Worm (Caenorhabditis elegans) whole organism, L4 larva: ENCODE measurements around the gene C15H7.3.
A peak's percentile ranks its signal among the peaks of the same experiment; 100 is the strongest.

Source experiments
- D1046.2 ChIP-seq: fragments of 200-800 bp; sonication (Bioruptor generic); IDR thresholded peaks from 2 replicates; pipeline ENCODE4 v1.3.6; 2022; ENCODE audit warnings: missing genetic modification characterization, missing compliant biosample characterization
- F26F4.8 ChIP-seq: fragments of 200-800 bp; sonication (Bioruptor generic); conservative IDR thresholded peaks from 2 replicates; pipeline ENCODE4 v1.3.6; 2022; ENCODE audit warnings: missing genetic modification characterization, missing compliant biosample characterization
- Y105C5A.15 ChIP-seq: fragments of 200-800 bp; sonication (Bioruptor generic); IDR thresholded peaks from 2 replicates; pipeline ENCODE4 v1.3.6; 2022; ENCODE audit warnings: missing genetic modification characterization, missing compliant biosample characterization
- Y5F2A.4 ChIP-seq: fragments of 200-800 bp; sonication (Bioruptor generic); optimal IDR thresholded peaks from 2 replicates; lab custom pipeline; 2018; ENCODE audit warnings: mild to moderate bottlenecking, missing genetic modification characterization, missing compliant biosample characterization
- arid-1 ChIP-seq: fragments of 200-800 bp; sonication (Bioruptor generic); conservative IDR thresholded peaks from 2 replicates; pipeline ENCODE4 v1.3.6; 2022; ENCODE audit warnings: missing genetic modification reagents, missing genetic modification characterization, missing compliant biosample characterization
- ceh-28 ChIP-seq: fragments of 150-350 bp; optimal IDR thresholded peaks from 2 replicates; lab custom pipeline; 2014; ENCODE audit warnings: missing biosample characterization, missing genetic modification reagents, missing genetic modification characterization
- ceh-32 ChIP-seq: sonication (generic microtip); optimal IDR thresholded peaks from 2 replicates; lab custom pipeline; 2016; ENCODE audit warnings: mild to moderate bottlenecking, missing genetic modification characterization, missing compliant biosample characterization; ENCODE audit not compliant: poor library complexity
- ceh-62 ChIP-seq: sonication (generic microtip); optimal IDR thresholded peaks from 2 replicates; lab custom pipeline; 2017; ENCODE audit warnings: missing biosample characterization, missing genetic modification characterization
- ces-1 ChIP-seq: fragments of 150-350 bp; sonication (generic microtip); optimal IDR thresholded peaks from 4 replicates; lab custom pipeline; 2014; ENCODE audit warnings: missing biosample characterization, missing genetic modification reagents, missing genetic modification characterization
- cey-2 ChIP-seq: sonication (generic microtip); optimal IDR thresholded peaks from 3 replicates; lab custom pipeline; 2017; ENCODE audit warnings: missing genetic modification characterization, mild to moderate bottlenecking, missing compliant biosample characterization, antibody characterized with exemption, borderline replicate concordance; ENCODE audit not compliant: insufficient read depth
- ctbp-1 ChIP-seq: fragments of 200-800 bp; sonication (Bioruptor generic); IDR thresholded peaks from 2 replicates; pipeline ENCODE4 v1.3.6; 2022; ENCODE audit warnings: missing genetic modification reagents, missing genetic modification characterization, missing compliant biosample characterization
- daf-16 ChIP-seq, 3 experiments: sonication (generic microtip); optimal IDR thresholded peaks; 2 replicates each; lab custom pipeline; 2016 to 2017; ENCODE audit warnings: missing genetic modification characterization in 3 of 3, missing genetic modification reagents in 3 of 3, mild to moderate bottlenecking in 2 of 3, missing compliant biosample characterization in 2 of 3, missing biosample characterization in 1 of 3, moderate library complexity in 1 of 3
- daf-19 ChIP-seq: fragments of 200-800 bp; sonication (Bioruptor generic); conservative IDR thresholded peaks from 2 replicates; pipeline ENCODE4 v1.3.6; 2022; ENCODE audit warnings: missing genetic modification characterization, missing compliant biosample characterization
- daf-8 ChIP-seq: fragments of 200-800 bp; sonication (Bioruptor generic); IDR thresholded peaks from 2 replicates; pipeline ENCODE4 v1.3.6; 2022; ENCODE audit warnings: missing genetic modification characterization, missing compliant biosample characterization
- dmd-6 ChIP-seq: fragments of 200-800 bp; sonication (Bioruptor generic); IDR thresholded peaks from 2 replicates; pipeline ENCODE4 v1.3.6; 2022; ENCODE audit warnings: missing genetic modification reagents, missing genetic modification characterization, missing compliant biosample characterization
- fos-1 ChIP-seq: fragments of 150-350 bp; optimal IDR thresholded peaks from 2 replicates; lab custom pipeline; 2014; ENCODE audit warnings: missing biosample characterization, missing genetic modification characterization
- gei-8 ChIP-seq: fragments of 200-800 bp; sonication (Bioruptor generic); optimal IDR thresholded peaks from 2 replicates; lab custom pipeline; 2018; ENCODE audit warnings: mild to moderate bottlenecking, missing genetic modification characterization, missing compliant biosample characterization
- hif-1 ChIP-seq, 2 experiments: sonication (generic microtip); optimal IDR thresholded peaks; 2 replicates each; lab custom pipeline; 2016 to 2017; ENCODE audit warnings: missing compliant biosample characterization in 2 of 2, missing genetic modification characterization in 2 of 2, missing genetic modification reagents in 2 of 2, missing genotype in 2 of 2, mild to moderate bottlenecking in 1 of 2
- hlh-11 ChIP-seq: fragments of 200-800 bp; sonication (Bioruptor generic); optimal IDR thresholded peaks from 2 replicates; lab custom pipeline; 2018; ENCODE audit warnings: mild to moderate bottlenecking, missing genetic modification characterization, missing compliant biosample characterization
- hmg-1.1 ChIP-seq: fragments of 200-800 bp; sonication (Bioruptor generic); IDR thresholded peaks from 2 replicates; pipeline ENCODE4 v1.3.6; 2022; ENCODE audit warnings: missing genetic modification reagents, missing genetic modification characterization, missing compliant biosample characterization
- jun-1 ChIP-seq: fragments of 150-350 bp; optimal IDR thresholded peaks from 2 replicates; lab custom pipeline; 2014; ENCODE audit warnings: missing biosample characterization, missing genetic modification reagents, missing genetic modification characterization
- lim-7 ChIP-seq: fragments of 200-800 bp; sonication (Bioruptor generic); IDR thresholded peaks from 2 replicates; pipeline ENCODE4 v1.3.6; 2022; ENCODE audit warnings: missing genetic modification characterization, missing compliant biosample characterization
- lsy-2 ChIP-seq, 2 experiments: fragments of 150-350 bp in 1 of 2; sonication (generic microtip) in 1 of 2; optimal IDR thresholded peaks; 2 replicates each; lab custom pipeline; 2014 to 2017; ENCODE audit warnings: missing biosample characterization in 2 of 2, missing genetic modification characterization in 2 of 2
- madf-5 ChIP-seq, 2 experiments: fragments of 200-800 bp; sonication (Bioruptor generic); IDR thresholded peaks; 2 replicates each; pipeline ENCODE4 v1.3.6; 2022; ENCODE audit warnings: missing compliant biosample characterization in 2 of 2, missing genetic modification characterization in 2 of 2
- madf-9 ChIP-seq: fragments of 200-800 bp; sonication (Bioruptor generic); conservative IDR thresholded peaks from 2 replicates; pipeline ENCODE4 v1.3.6; 2022; ENCODE audit warnings: missing genetic modification reagents, missing genetic modification characterization, missing compliant biosample characterization
- mdt-29 ChIP-seq: fragments of 200-800 bp; sonication (Bioruptor generic); IDR thresholded peaks from 2 replicates; pipeline ENCODE4 v1.3.6; 2022; ENCODE audit warnings: missing genetic modification reagents, missing genetic modification characterization, missing compliant biosample characterization
- mes-2 ChIP-seq: sonication (generic microtip); optimal IDR thresholded peaks from 2 replicates; lab custom pipeline; 2016; ENCODE audit warnings: missing genotype, mild to moderate bottlenecking, missing genetic modification characterization, missing compliant biosample characterization; ENCODE audit not compliant: poor library complexity, severe bottlenecking
- mxl-2 ChIP-seq: fragments of 200-800 bp; sonication (Bioruptor generic); conservative IDR thresholded peaks from 2 replicates; pipeline ENCODE4 v1.3.6; 2022; ENCODE audit warnings: missing genetic modification reagents, missing genetic modification characterization, missing compliant biosample characterization
- mxl-3 ChIP-seq: fragments of 200-800 bp; sonication (Bioruptor generic); optimal IDR thresholded peaks from 2 replicates; lab custom pipeline; 2018; ENCODE audit warnings: mild to moderate bottlenecking, missing genetic modification characterization, missing compliant biosample characterization
- nhr-10 ChIP-seq: fragments of 150-350 bp; optimal IDR thresholded peaks from 2 replicates; lab custom pipeline; 2014; ENCODE audit warnings: missing biosample characterization, missing genetic modification characterization
- nhr-102 ChIP-seq: sonication (generic microtip); optimal IDR thresholded peaks from 2 replicates; lab custom pipeline; 2016; ENCODE audit warnings: mild to moderate bottlenecking, missing genetic modification characterization, moderate library complexity, missing compliant biosample characterization
- nhr-11 ChIP-seq: fragments of 150-350 bp; optimal IDR thresholded peaks from 2 replicates; lab custom pipeline; 2014; ENCODE audit warnings: missing biosample characterization, missing genetic modification characterization
- nhr-111 ChIP-seq: fragments of 200-800 bp; sonication (Bioruptor generic); optimal IDR thresholded peaks from 2 replicates; lab custom pipeline; 2018; ENCODE audit warnings: mild to moderate bottlenecking, missing genetic modification characterization, missing compliant biosample characterization
- nhr-42 ChIP-seq: fragments of 200-800 bp; sonication (Bioruptor generic); IDR thresholded peaks from 2 replicates; pipeline ENCODE4 v1.3.6; 2022; ENCODE audit warnings: missing genetic modification characterization, missing compliant biosample characterization
- nhr-6 ChIP-seq: fragments of 150-350 bp; optimal IDR thresholded peaks from 2 replicates; lab custom pipeline; 2014; ENCODE audit warnings: missing biosample characterization, missing genetic modification characterization
- nhr-76 ChIP-seq: fragments of 150-350 bp; optimal IDR thresholded peaks from 2 replicates; lab custom pipeline; 2014; ENCODE audit warnings: missing biosample characterization, missing genetic modification characterization
- pha-4 ChIP-seq, 2 experiments: fragments of 150-350 bp in 1 of 2; fragments of 200-800 bp in 1 of 2; sonication (Bioruptor generic) in 1 of 2; IDR thresholded peaks in 1 of 2; optimal IDR thresholded peaks in 1 of 2; 2 replicates each; pipeline versions ENCODE4 v1.3.6 to Lab custom; 2014 to 2022; ENCODE audit warnings: missing genetic modification characterization in 2 of 2, missing genetic modification reagents in 2 of 2, missing biosample characterization in 1 of 2, missing compliant biosample characterization in 1 of 2
- php-3 ChIP-seq: fragments of 200-800 bp; sonication (Bioruptor generic); IDR thresholded peaks from 2 replicates; pipeline ENCODE4 v1.3.6; 2022; ENCODE audit warnings: missing genetic modification reagents, missing genetic modification characterization, missing compliant biosample characterization
- pqm-1 ChIP-seq: sonication (generic microtip); optimal IDR thresholded peaks from 2 replicates; lab custom pipeline; 2017; ENCODE audit warnings: missing biosample characterization, missing genetic modification characterization
- rbr-2 ChIP-seq: sonication (generic microtip); optimal IDR thresholded peaks from 2 replicates; lab custom pipeline; 2016; ENCODE audit warnings: missing genotype, missing genetic modification characterization, missing compliant biosample characterization
- sdz-12 ChIP-seq: fragments of 200-800 bp; sonication (Bioruptor generic); optimal IDR thresholded peaks from 2 replicates; lab custom pipeline; 2018; ENCODE audit warnings: mild to moderate bottlenecking, missing genetic modification characterization, missing compliant biosample characterization
- snpc-1.2 ChIP-seq: fragments of 200-800 bp; sonication (Bioruptor generic); IDR thresholded peaks from 2 replicates; pipeline ENCODE4 v1.3.6; 2022; ENCODE audit warnings: missing genetic modification reagents, missing genetic modification characterization, missing compliant biosample characterization
- spr-1 ChIP-seq: sonication (generic microtip); optimal IDR thresholded peaks from 2 replicates; lab custom pipeline; 2016; ENCODE audit warnings: mild to moderate bottlenecking, missing genetic modification characterization, missing compliant biosample characterization
- tag-97 ChIP-seq: fragments of 200-800 bp; sonication (Bioruptor generic); IDR thresholded peaks from 2 replicates; pipeline ENCODE4 v1.3.6; 2022; ENCODE audit warnings: missing genetic modification characterization, missing compliant biosample characterization
- tra-1 ChIP-seq: fragments of 200-800 bp; sonication (Bioruptor generic); IDR thresholded peaks from 2 replicates; pipeline ENCODE4 v1.3.6; 2022; ENCODE audit warnings: missing genetic modification reagents, missing genetic modification characterization, missing compliant biosample characterization
- vab-7 ChIP-seq: fragments of 200-800 bp; sonication (Bioruptor generic); IDR thresholded peaks from 2 replicates; pipeline ENCODE4 v1.3.6; 2022; ENCODE audit warnings: missing genetic modification reagents, missing genetic modification characterization, missing compliant biosample characterization
- zfp-2 ChIP-seq: sonication (generic microtip); optimal IDR thresholded peaks from 2 replicates; lab custom pipeline; 2016; ENCODE audit warnings: mild to moderate bottlenecking, missing genetic modification characterization, missing compliant biosample characterization
- zfp-3 ChIP-seq: fragments of 200-800 bp; sonication (Bioruptor generic); conservative IDR thresholded peaks from 2 replicates; pipeline ENCODE4 v1.3.6; 2022; ENCODE audit warnings: missing genetic modification reagents, missing genetic modification characterization, missing compliant biosample characterization
- zip-2 ChIP-seq: fragments of 150-350 bp; optimal IDR thresholded peaks from 2 replicates; lab custom pipeline; 2014; ENCODE audit warnings: missing biosample characterization, missing genetic modification characterization

The C15H7.3 gene

DNA sequence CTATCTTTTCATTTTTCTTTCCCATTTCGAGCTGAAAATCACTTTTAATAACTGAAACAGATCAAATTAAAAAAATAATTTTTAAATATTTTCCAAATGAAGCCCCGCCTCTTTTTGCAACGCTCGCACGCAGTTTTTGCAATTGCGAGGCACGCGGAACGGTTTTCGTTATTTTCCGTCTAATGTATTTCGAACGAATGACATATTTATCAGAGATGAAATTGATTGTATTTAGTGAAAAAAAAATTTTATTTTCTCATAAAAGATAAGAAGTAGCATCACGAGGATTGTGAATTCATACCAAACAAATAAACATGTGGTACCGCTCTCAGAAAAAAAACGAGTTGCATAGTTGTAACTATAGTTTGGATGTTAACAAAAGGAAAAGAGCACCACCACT, 21.9 kb downstream of the C15H7.3 start, which contains the start of gene rpac-19 (continued):
- TF ChIP-seq nhr-42 (GFP tag; lab: Robert Waterston, UW) (peak; percentile 38; the same call in 1 of the 2 replicates), php-3 (peak; percentile 67; the same call in 1 of the 2 replicates), zfp-3 (GFP tag; lab: Robert Waterston, UW) (peak; percentile 73; the same call in 1 of the 2 replicates), Y105C5A.15 (GFP tag; lab: Robert Waterston, UW) (0 out of 2 replicates have a peak, but pooled peaks have one; percentile 56), daf-16 (GFP tag; optimal IDR thresholded peaks at IDR 0.05; lab: Kevin White, UChicago) (peak; percentile 9 to 56), daf-16 (tag; optimal IDR thresholded peaks at IDR 0.05; lab: Kevin White, UChicago) (peak; percentile 97), spr-1 (tag; lab: Kevin White, UChicago) (peak; percentile 80), nhr-6 (tag; lab: Kevin White, UChicago) (peak; percentile 81), zip-2 (peak; percentile 54), lim-7 (GFP tag; lab: Robert Waterston, UW) (no peak), zfp-2 (tag; lab: Kevin White, UChicago) (peak; percentile 37), pha-4 (GFP tag; IDR thresholded peaks at IDR 0.05; lab: Robert Waterston, UW) (peak; percentile 81), pha-4 (tag; optimal IDR thresholded peaks at IDR 0.05; lab: Kevin White, UChicago) (no peak), cey-2 (no peak), mxl-2 (GFP tag; lab: Robert Waterston, UW) (no peak), madf-5 (GFP tag; IDR thresholded peaks at IDR 0.05; lab: Robert Waterston, UW) (no peak), D1046.2 (GFP tag; lab: Robert Waterston, UW) (no peak), nhr-11 (tag; lab: Kevin White, UChicago) (no peak), vab-7 (0 out of 2 replicates have a peak, but pooled peaks have one; percentile 37), ceh-32 (tag; lab: Kevin White, UChicago) (no peak), rbr-2 (tag; lab: Kevin White, UChicago) (peak; percentile 46), nhr-76 (no peak), mes-2 (peak; percentile 91), tag-97 (GFP tag; lab: Robert Waterston, UW) (no peak), nhr-111 (no peak), fos-1 (tag; lab: Kevin White, UChicago) (no peak), nhr-102 (tag; lab: Kevin White, UChicago) (peak; percentile 80), ctbp-1 (peak; percentile 67), mdt-29 (GFP tag; lab: Robert Waterston, UW) (peak; percentile 72; the same call in 1 of the 2 replicates), sdz-12 (GFP tag; lab: Kevin White, UChicago) (peak; percentile 64), snpc-1.2 (GFP tag; lab: Robert Waterston, UW) (no peak), nhr-10 (tag; lab: Kevin White, UChicago) (peak; percentile 13), gei-8 (GFP tag; lab: Kevin White, UChicago) (no peak), daf-8 (no peak), hif-1 (tag; optimal IDR thresholded peaks at IDR 0.05; lab: Kevin White, UChicago) (peak in 1 of 2 experiments; percentile 74), tra-1 (GFP tag; lab: Robert Waterston, UW) (no peak), hmg-1.1 (GFP tag; lab: Robert Waterston, UW) (peak; percentile 56), madf-9 (GFP tag; lab: Robert Waterston, UW) (no peak), mxl-3 (GFP tag; lab: Kevin White, UChicago) (no peak), hlh-11 (no peak), lsy-2 (tag; optimal IDR thresholded peaks at IDR 0.05; lab: Kevin White, UChicago) (peak in 1 of 2 experiments; percentile 84), ceh-62 (tag; lab: Kevin White, UChicago) (no peak), jun-1 (tag; lab: Kevin White, UChicago) (peak; percentile 27), arid-1 (GFP tag; lab: Robert Waterston, UW) (peak; percentile 58; the same call in 1 of the 2 replicates), dmd-6 (GFP tag; lab: Robert Waterston, UW) (peak; percentile 60), pqm-1 (tag; lab: Kevin White, UChicago) (peak; percentile 12), ces-1 (no peak), F26F4.8 (GFP tag; lab: Robert Waterston, UW) (no peak), Y5F2A.4 (GFP tag; lab: Kevin White, UChicago) (no peak), daf-19 (GFP tag; lab: Robert Waterston, UW) (peak; percentile 45), ceh-28 (tag; lab: Kevin White, UChicago) (no peak)
